Worm (Caenorhabditis elegans) whole organism, L3 larva: Measurements from ENCODE around the gene dnj-9.

ENCODE experiments used
- ama-1 ChIP-seq: fragments of 150-350 bp; optimal IDR thresholded peaks from 2 replicates; lab custom pipeline; 2018
- mdl-1 ChIP-seq: fragments of 150-350 bp; optimal IDR thresholded peaks from 2 replicates; lab custom pipeline; 2014; ENCODE audit warnings: missing biosample characterization, missing genetic modification characterization
- nfya-1 ChIP-seq: sonication (generic microtip); optimal IDR thresholded peaks from 2 replicates; lab custom pipeline; 2017; ENCODE audit warnings: missing genetic modification characterization, mild to moderate bottlenecking, missing compliant biosample characterization, antibody characterized with exemption, moderate library complexity; ENCODE audit not compliant: insufficient read depth
- nhr-12 ChIP-seq: fragments of 150-350 bp; optimal IDR thresholded peaks from 2 replicates; lab custom pipeline; 2014; ENCODE audit warnings: missing biosample characterization, missing genetic modification characterization
- nhr-28 ChIP-seq: fragments of 150-350 bp; optimal IDR thresholded peaks from 2 replicates; lab custom pipeline; 2014; ENCODE audit warnings: missing biosample characterization, missing genetic modification characterization
- unc-62 ChIP-seq: fragments of 150-350 bp; sonication (generic microtip); optimal IDR thresholded peaks from 4 replicates; lab custom pipeline; 2014; ENCODE audit warnings: missing biosample characterization, missing genetic modification reagents, missing genetic modification characterization

DNA sequence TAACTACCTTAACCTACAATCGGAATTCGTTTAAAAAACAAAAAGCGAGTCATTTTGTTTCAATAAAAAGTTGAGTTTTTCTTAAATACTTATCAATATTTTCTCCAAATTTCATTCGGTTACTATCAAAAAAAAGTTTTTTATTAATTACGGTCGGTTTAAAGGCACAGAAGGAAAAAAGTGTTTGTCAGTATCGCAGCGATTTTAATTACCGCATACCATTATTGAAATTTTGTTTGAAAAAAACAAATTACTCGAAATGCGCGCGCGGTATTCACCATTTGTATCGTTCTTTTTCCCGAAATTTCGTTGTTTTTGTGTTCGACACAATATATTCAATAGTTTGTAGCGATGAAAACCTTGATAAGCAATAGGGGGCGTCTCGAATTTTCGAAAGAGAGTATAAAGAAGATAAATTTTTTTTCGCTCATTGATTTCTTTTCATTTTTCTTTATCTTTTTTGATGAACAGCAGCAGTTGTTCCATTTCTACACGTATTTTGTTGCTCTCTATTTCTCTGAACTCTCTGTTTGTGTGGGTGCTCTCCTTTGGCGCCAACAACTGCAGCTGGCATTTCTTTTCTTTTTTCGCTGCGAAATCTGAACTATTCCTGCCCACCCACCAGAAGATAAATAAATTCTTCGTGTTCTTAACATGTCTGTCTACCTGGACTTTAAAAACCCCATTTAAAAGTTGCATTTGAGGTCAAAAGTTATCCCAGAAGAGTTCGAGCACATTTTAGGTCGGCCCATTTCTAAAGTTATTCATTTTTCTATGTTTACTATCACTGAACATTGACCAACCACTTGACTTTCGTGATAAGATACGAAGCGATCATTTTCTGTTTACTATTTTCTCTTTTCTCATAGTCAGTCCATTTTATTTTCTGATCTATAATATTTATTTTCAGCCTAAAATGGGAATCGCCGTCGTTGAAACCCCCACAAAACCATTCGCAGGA is 37.0 kb downstream of the dnj-9 start, which contains the start of gene pgm-1:
- no peak for TF ChIP-seq nhr-28 (tag; lab: Kevin White, UChicago)
- TF ChIP-seq ama-1 (lab: Kevin White, UChicago), result peak; percentile 16
- no peak for TF ChIP-seq nhr-12 (tag; lab: Kevin White, UChicago)
- no peak for TF ChIP-seq mdl-1 (tag; lab: Kevin White, UChicago)
- TF ChIP-seq unc-62 (GFP tag; lab: Kevin White, UChicago), result no peak
- TF ChIP-seq nfya-1 (tag; lab: Kevin White, UChicago), result peak; percentile 36
